Fruit fly (Drosophila melanogaster) whole organism, embryonic: ENCODE measurements around the gene Rpp14a.

Experiments
- Bgb ChIP-seq: fragments of 200-800 bp; sonication (Bioruptor generic); IDR thresholded peaks from 2 replicates; pipeline ENCODE4 v1.3.6; 2022; ENCODE audit warnings: missing biosample characterization, missing genetic modification characterization; ENCODE audit not compliant: partially characterized antibody
- CG10366 ChIP-seq: fragments of 200-800 bp; sonication (Bioruptor generic); IDR thresholded peaks from 2 replicates; pipeline ENCODE4 v1.3.6; 2022; ENCODE audit warnings: missing biosample characterization, missing genetic modification characterization
- CG10543 ChIP-seq: fragments of 200-800 bp; sonication (Bioruptor generic); optimal IDR thresholded peaks from 3 replicates; lab custom pipeline; 2017; ENCODE audit warnings: missing biosample characterization, mild to moderate bottlenecking, missing genetic modification characterization, moderate library complexity
- CG12942 ChIP-seq: fragments of 200-800 bp; sonication (Bioruptor generic); optimal IDR thresholded peaks from 3 replicates; lab custom pipeline; 2016; ENCODE audit warnings: missing biosample characterization, missing genetic modification characterization
- CG13894 ChIP-seq: fragments of 200-800 bp; sonication (Bioruptor generic); optimal IDR thresholded peaks from 3 replicates; lab custom pipeline; 2018; ENCODE audit warnings: missing biosample characterization, mild to moderate bottlenecking, missing genetic modification characterization, moderate library complexity
- CG14441 ChIP-seq: fragments of 200-800 bp; sonication (Bioruptor generic); IDR thresholded peaks from 2 replicates; pipeline ENCODE4 v1.3.6; 2022; ENCODE audit warnings: missing biosample characterization, missing genetic modification characterization
- CG1603 ChIP-seq: fragments of 200-800 bp; sonication (Bioruptor generic); optimal IDR thresholded peaks from 2 replicates; lab custom pipeline; 2019; ENCODE audit warnings: missing biosample characterization, mild to moderate bottlenecking, missing genetic modification characterization, moderate library complexity
- CG1647 ChIP-seq: fragments of 200-800 bp; sonication (Bioruptor generic); optimal IDR thresholded peaks from 3 replicates; lab custom pipeline; 2016; ENCODE audit warnings: missing biosample characterization, missing genetic modification characterization
- CG3163 ChIP-seq: fragments of 200-800 bp; sonication (Bioruptor generic); optimal IDR thresholded peaks from 3 replicates; lab custom pipeline; 2016; ENCODE audit warnings: missing biosample characterization, missing genetic modification characterization
- CG32772 ChIP-seq: fragments of 200-800 bp; sonication (Bioruptor generic); IDR thresholded peaks from 2 replicates; pipeline ENCODE4 v1.3.6; 2022; ENCODE audit warnings: missing biosample characterization, missing genetic modification characterization
- CG34376 ChIP-seq: fragments of 200-800 bp; sonication (Bioruptor generic); optimal IDR thresholded peaks from 2 replicates; lab custom pipeline; 2018; ENCODE audit warnings: missing biosample characterization, mild to moderate bottlenecking, missing genetic modification characterization
- CG7357 ChIP-seq: fragments of 200-800 bp; sonication (Bioruptor generic); IDR thresholded peaks from 3 replicates; pipeline ENCODE4 v1.3.6; 2022; ENCODE audit warnings: missing biosample characterization, missing genetic modification characterization
- CG7839 ChIP-seq: fragments of 200-800 bp; sonication (Bioruptor generic); optimal IDR thresholded peaks from 3 replicates; lab custom pipeline; 2018; ENCODE audit warnings: missing biosample characterization, mild to moderate bottlenecking, missing genetic modification characterization, moderate library complexity
- CG7928 ChIP-seq: fragments of 200-800 bp; sonication (Bioruptor generic); optimal IDR thresholded peaks from 2 replicates; lab custom pipeline; 2017; ENCODE audit warnings: missing biosample characterization, mild to moderate bottlenecking, missing genetic modification characterization
- CG7987 ChIP-seq: fragments of 200-800 bp; sonication (Bioruptor generic); optimal IDR thresholded peaks from 2 replicates; lab custom pipeline; 2018; ENCODE audit warnings: missing biosample characterization, mild to moderate bottlenecking, missing genetic modification characterization, moderate library complexity
- Dbx ChIP-seq: fragments of 200-800 bp; sonication (Bioruptor generic); IDR thresholded peaks from 3 replicates; pipeline ENCODE4 v1.3.6; 2022; ENCODE audit warnings: missing biosample characterization, missing genetic modification characterization
- Deaf1 ChIP-seq: fragments of 200-800 bp; optimal IDR thresholded peaks from 3 replicates; lab custom pipeline; 2019; ENCODE audit warnings: missing biosample characterization, mild to moderate bottlenecking, missing genetic modification characterization, moderate library complexity
- Dip3 ChIP-seq: fragments of 200-800 bp; sonication (Bioruptor generic); optimal IDR thresholded peaks from 3 replicates; lab custom pipeline; 2016; ENCODE audit warnings: missing biosample characterization, missing genetic modification characterization
- Doc3 ChIP-seq: fragments of 200-800 bp; sonication (Bioruptor generic); IDR thresholded peaks from 3 replicates; pipeline ENCODE4 v1.3.6; 2022; ENCODE audit warnings: missing biosample characterization, missing genetic modification characterization; ENCODE audit not compliant: partially characterized antibody
- Drgx ChIP-seq: fragments of 200-800 bp; sonication (Bioruptor generic); IDR thresholded peaks from 2 replicates; pipeline ENCODE4 v1.3.6; 2022; ENCODE audit warnings: missing biosample characterization, missing genetic modification characterization
- Jarid2 ChIP-seq: fragments of 200-800 bp; sonication (Bioruptor generic); optimal IDR thresholded peaks from 3 replicates; lab custom pipeline; 2017; ENCODE audit warnings: mild to moderate bottlenecking, missing biosample characterization, missing genetic modification reagents, missing genetic modification characterization
- Myb ChIP-seq: fragments of 200-800 bp; sonication (Bioruptor generic); optimal IDR thresholded peaks from 2 replicates; lab custom pipeline; 2016; ENCODE audit warnings: missing biosample characterization, missing genetic modification characterization
- Rx ChIP-seq: fragments of 200-800 bp; sonication (Bioruptor generic); IDR thresholded peaks from 2 replicates; pipeline ENCODE4 v1.3.6; 2022; ENCODE audit warnings: missing biosample characterization, missing genetic modification characterization
- Scr ChIP-seq: fragments of 200-800 bp; sonication (Bioruptor generic); IDR thresholded peaks from 2 replicates; pipeline ENCODE4 v1.3.6; 2022; ENCODE audit warnings: missing biosample characterization, missing genetic modification characterization; ENCODE audit not compliant: partially characterized antibody
- Trl ChIP-seq, 3 experiments: fragments of >200 bp in 2 of 3; fragments of 200-800 bp in 1 of 3; sonication (Bioruptor generic) in 1 of 3; optimal IDR thresholded peaks; 2 replicates in 1 of 3; 3 replicates in 2 of 3; lab custom pipeline; 2016 to 2017; ENCODE audit warnings: missing biosample characterization in 1 of 3, missing genetic modification characterization in 1 of 3
- ab ChIP-seq: fragments of 200-800 bp; sonication (Bioruptor generic); optimal IDR thresholded peaks from 2 replicates; lab custom pipeline; 2016; ENCODE audit warnings: missing biosample characterization, missing genetic modification characterization
- abd-A ChIP-seq: fragments of 200-800 bp; sonication (Bioruptor generic); optimal IDR thresholded peaks from 3 replicates; lab custom pipeline; 2019; ENCODE audit warnings: missing biosample characterization, mild to moderate bottlenecking, missing genetic modification characterization, moderate library complexity
- amos ChIP-seq: fragments of 200-800 bp; sonication (Bioruptor generic); IDR thresholded peaks from 2 replicates; pipeline ENCODE4 v1.3.6; 2022; ENCODE audit warnings: missing biosample characterization, missing genetic modification characterization; ENCODE audit not compliant: partially characterized antibody
- ato ChIP-seq: fragments of 200-800 bp; sonication (Bioruptor generic); IDR thresholded peaks from 2 replicates; pipeline ENCODE4 v1.3.6; 2022; ENCODE audit warnings: missing biosample characterization, missing genetic modification characterization; ENCODE audit not compliant: partially characterized antibody
- bbx ChIP-seq: fragments of 200-800 bp; sonication (Bioruptor generic); IDR thresholded peaks from 2 replicates; pipeline ENCODE4 v1.3.6; 2022; ENCODE audit warnings: missing biosample characterization, missing genetic modification characterization; ENCODE audit not compliant: partially characterized antibody
- cg ChIP-seq: fragments of 200-800 bp; sonication (Bioruptor generic); optimal IDR thresholded peaks from 3 replicates; lab custom pipeline; 2019; ENCODE audit warnings: missing biosample characterization, mild to moderate bottlenecking, missing genetic modification characterization, moderate library complexity
- chinmo ChIP-seq: fragments of 200-800 bp; sonication (Bioruptor generic); IDR thresholded peaks from 4 replicates; pipeline ENCODE4 v1.3.6; 2022; ENCODE audit warnings: missing biosample characterization, missing genetic modification characterization; ENCODE audit not compliant: partially characterized antibody
- crol ChIP-seq: fragments of 200-800 bp; sonication (Bioruptor generic); IDR thresholded peaks from 2 replicates; pipeline ENCODE4 v1.3.6; 2022; ENCODE audit warnings: missing biosample characterization, missing genetic modification characterization
- eve ChIP-seq, 2 experiments: fragments of >200 bp; optimal IDR thresholded peaks; 2 replicates each; lab custom pipeline; 2017; ENCODE audit warnings: missing biosample characterization in 2 of 2, missing genetic modification characterization in 2 of 2
- fd3F ChIP-seq: fragments of 200-800 bp; sonication (Bioruptor generic); optimal IDR thresholded peaks from 2 replicates; lab custom pipeline; 2018; ENCODE audit warnings: missing biosample characterization, mild to moderate bottlenecking, missing genetic modification characterization, moderate library complexity
- gro ChIP-seq: fragments of 200-800 bp; sonication (Bioruptor generic); optimal IDR thresholded peaks from 2 replicates; lab custom pipeline; 2016; ENCODE audit warnings: missing biosample characterization, missing genetic modification characterization
- gsb-n ChIP-seq: fragments of 200-800 bp; sonication (Bioruptor generic); optimal IDR thresholded peaks from 3 replicates; lab custom pipeline; 2018; ENCODE audit warnings: missing biosample characterization, mild to moderate bottlenecking, missing genetic modification characterization
- her ChIP-seq: fragments of 200-800 bp; sonication (Bioruptor generic); optimal IDR thresholded peaks from 2 replicates; lab custom pipeline; 2016; ENCODE audit warnings: missing biosample characterization, missing genetic modification characterization
- lab ChIP-seq: fragments of 200-800 bp; sonication (Bioruptor generic); optimal IDR thresholded peaks from 3 replicates; lab custom pipeline; 2017; ENCODE audit warnings: missing biosample characterization, missing genetic modification characterization, mild to moderate bottlenecking, moderate library complexity, missing genetic modification reagents
- nom ChIP-seq: fragments of 200-800 bp; sonication (Bioruptor generic); optimal IDR thresholded peaks from 2 replicates; lab custom pipeline; 2017; ENCODE audit warnings: missing biosample characterization, missing genetic modification characterization, mild to moderate bottlenecking, moderate library complexity, missing genetic modification reagents
- so ChIP-seq: fragments of 200-800 bp; sonication (Bioruptor generic); IDR thresholded peaks from 3 replicates; pipeline ENCODE4 v1.3.6; 2022; ENCODE audit warnings: missing biosample characterization, missing genetic modification characterization
- trh ChIP-seq: fragments of 200-800 bp; sonication (Bioruptor generic); optimal IDR thresholded peaks from 2 replicates; lab custom pipeline; 2016; ENCODE audit warnings: missing biosample characterization, missing genetic modification characterization
- vvl ChIP-seq: fragments of 200-800 bp; sonication (Bioruptor generic); IDR thresholded peaks from 2 replicates; pipeline ENCODE4 v1.3.6; 2022; ENCODE audit warnings: missing biosample characterization, missing genetic modification characterization
- z ChIP-seq: fragments of 200-800 bp; sonication (Bioruptor generic); IDR thresholded peaks from 3 replicates; pipeline ENCODE4 v1.3.6; 2022; ENCODE audit warnings: missing biosample characterization, missing genetic modification characterization

Gene Rpp14a

dm6 chr3R:30095855-30096254 lies 39.2 kb downstream of the Rpp14a start (continued):
- TF ChIP-seq Rx (GFP tag; lab: Robert Waterston, UW): peak; percentile 40; the same call in 1 of the 2 replicates
- TF ChIP-seq CG10366: peak; percentile 25; the same call in 1 of the 2 replicates
- no peak for TF ChIP-seq CG7987 (GFP tag; lab: Kevin White, UChicago)
- TF ChIP-seq CG7839 (tag; lab: Kevin White, UChicago): peak; percentile 12
- peak; percentile 57 for TF ChIP-seq CG14441 (GFP tag; lab: Robert Waterston, UW)
- TF ChIP-seq Bgb (GFP tag; lab: Robert Waterston, UW): no peak
- TF ChIP-seq her (GFP tag; lab: Kevin White, UChicago): no peak
- peak; percentile 7 for TF ChIP-seq lab (GFP tag; lab: Kevin White, UChicago)
- no peak for TF ChIP-seq CG12942 (GFP tag; lab: Kevin White, UChicago)
- no peak for TF ChIP-seq eve (GFP tag; optimal IDR thresholded peaks at IDR 0.05; lab: Kevin White, UChicago)
- TF ChIP-seq gsb-n (tag; lab: Kevin White, UChicago): no peak
- TF ChIP-seq CG7928: no peak

- TF ChIP-seq chinmo (GFP tag; lab: Robert Waterston, UW) (0 out of 4 replicates have a peak, but pooled peaks have one; percentile 11), CG13894 (tag; lab: Kevin White, UChicago) (peak; percentile 42), cg (GFP tag; lab: Kevin White, UChicago) (peak; percentile 46), abd-A (tag; lab: Kevin White, UChicago) (peak; percentile 79), trh (GFP tag; lab: Kevin White, UChicago) (no peak), Trl (optimal IDR thresholded peaks at IDR 0.05; lab: Kevin White, UChicago) (peak; percentile 8 to 44), Trl (GFP tag; optimal IDR thresholded peaks at IDR 0.05; lab: Kevin White, UChicago) (no peak), Deaf1 (tag; lab: Kevin White, UChicago) (peak; percentile 76), z (peak; percentile 59; the same call in 1 of the 3 replicates), CG1647 (GFP tag; lab: Kevin White, UChicago) (no peak), CG1603 (tag; lab: Kevin White, UChicago) (no peak), fd3F (GFP tag; lab: Kevin White, UChicago) (no peak)
Measured at dm6 chr3R:30098229-30098628, 41.6 kb downstream of the Rpp14a start.

dm6 chr3R:30099341-30099871 lies 42.7 kb downstream of the Rpp14a start:
- 0 out of 2 replicates have a peak, but pooled peaks have one; percentile 17 for TF ChIP-seq CG14441 (GFP tag; lab: Robert Waterston, UW)
- peak; percentile 5 for TF ChIP-seq CG3163 (GFP tag; lab: Kevin White, UChicago)
- TF ChIP-seq nom: peak; percentile 58
- TF ChIP-seq CG34376 (GFP tag; lab: Kevin White, UChicago): peak; percentile 59
- no peak for TF ChIP-seq Myb (GFP tag; lab: Kevin White, UChicago)
- peak; percentile 36; the same call in 1 of the 2 replicates for TF ChIP-seq ato (GFP tag; lab: Robert Waterston, UW)
- TF ChIP-seq CG32772 (GFP tag; lab: Robert Waterston, UW): peak; percentile 74
- TF ChIP-seq Dip3 (GFP tag; lab: Kevin White, UChicago): no peak
- peak; percentile 46 for TF ChIP-seq Deaf1 (tag; lab: Kevin White, UChicago)
- TF ChIP-seq crol: 0 out of 2 replicates have a peak, but pooled peaks have one; percentile 28
- peak; percentile 34; the same call in 1 of the 2 replicates for TF ChIP-seq Scr (GFP tag; lab: Robert Waterston, UW)
- TF ChIP-seq amos (GFP tag; lab: Robert Waterston, UW): peak; percentile 44; the same call in 1 of the 2 replicates
- peak; percentile 25 for TF ChIP-seq Jarid2 (GFP tag; lab: Kevin White, UChicago)
- 0 out of 3 replicates have a peak, but pooled peaks have one; percentile 44 for TF ChIP-seq Doc3 (GFP tag; lab: Robert Waterston, UW)
- peak; percentile 72; the same call in 1 of the 2 replicates for TF ChIP-seq Bgb (GFP tag; lab: Robert Waterston, UW)
- no peak for TF ChIP-seq CG7357 (GFP tag; lab: Robert Waterston, UW)
- peak; percentile 28; the same call in 2 of the 3 replicates for TF ChIP-seq so
- TF ChIP-seq gro (GFP tag; lab: Kevin White, UChicago): peak; percentile 47
- TF ChIP-seq CG10543 (GFP tag; lab: Kevin White, UChicago): peak; percentile 30
- peak; percentile 67; the same call in 1 of the 2 replicates for TF ChIP-seq bbx
- no peak for TF ChIP-seq ab (GFP tag; lab: Kevin White, UChicago)
- TF ChIP-seq Dbx (GFP tag; lab: Robert Waterston, UW): 0 out of 3 replicates have a peak, but pooled peaks have one; percentile 6
- TF ChIP-seq vvl: peak; percentile 11; the same call in 1 of the 2 replicates
- TF ChIP-seq Drgx (GFP tag; lab: Robert Waterston, UW): peak; percentile 77
